Fruit fly (Drosophila melanogaster) whole organism, embryonic: Measurements from ENCODE around the gene CG9286.
A peak's percentile ranks its signal among the peaks of the same experiment; 100 is the strongest.

ENCODE experiments used
- B-H1 ChIP-seq: fragments of 200-800 bp; sonication (Bioruptor generic); IDR thresholded peaks from 3 replicates; pipeline ENCODE4 v1.3.6; 2022; ENCODE audit warnings: missing biosample characterization, missing genetic modification characterization
- Blimp-1 ChIP-seq: fragments of 200-800 bp; sonication (Bioruptor generic); optimal IDR thresholded peaks from 3 replicates; lab custom pipeline; 2018; ENCODE audit warnings: missing biosample characterization, missing genetic modification characterization, mild to moderate bottlenecking, moderate library complexity, missing genetic modification reagents
- C15 ChIP-seq: fragments of 200-800 bp; sonication (Bioruptor generic); IDR thresholded peaks from 3 replicates; pipeline ENCODE4 v1.3.6; 2022; ENCODE audit warnings: missing biosample characterization, missing genetic modification characterization
- CG10147 ChIP-seq: fragments of 200-800 bp; sonication (Bioruptor generic); optimal IDR thresholded peaks from 2 replicates; lab custom pipeline; 2019; ENCODE audit warnings: missing biosample characterization, mild to moderate bottlenecking, missing genetic modification characterization, moderate library complexity
- CG10431 ChIP-seq: fragments of 200-800 bp; sonication (Bioruptor generic); optimal IDR thresholded peaks from 3 replicates; lab custom pipeline; 2018; ENCODE audit warnings: missing biosample characterization, mild to moderate bottlenecking, missing genetic modification characterization
- CG11398 ChIP-seq: fragments of 200-800 bp; sonication (Bioruptor generic); optimal IDR thresholded peaks from 2 replicates; lab custom pipeline; 2016; ENCODE audit warnings: missing biosample characterization, missing genetic modification characterization
- CG12236 ChIP-seq: fragments of 200-800 bp; sonication (Bioruptor generic); optimal IDR thresholded peaks from 2 replicates; lab custom pipeline; 2016; ENCODE audit warnings: missing biosample characterization, missing genetic modification characterization
- CG12942 ChIP-seq: fragments of 200-800 bp; sonication (Bioruptor generic); optimal IDR thresholded peaks from 3 replicates; lab custom pipeline; 2016; ENCODE audit warnings: missing biosample characterization, missing genetic modification characterization
- CG13123 ChIP-seq: fragments of 200-800 bp; sonication (Bioruptor generic); optimal IDR thresholded peaks from 2 replicates; lab custom pipeline; 2016; ENCODE audit warnings: missing biosample characterization, missing genetic modification characterization
- CG15269 ChIP-seq: fragments of 200-800 bp; sonication (Bioruptor generic); optimal IDR thresholded peaks from 2 replicates; lab custom pipeline; 2018; ENCODE audit warnings: missing biosample characterization, mild to moderate bottlenecking, missing genetic modification characterization, moderate library complexity
- CG1647 ChIP-seq: fragments of 200-800 bp; sonication (Bioruptor generic); optimal IDR thresholded peaks from 3 replicates; lab custom pipeline; 2016; ENCODE audit warnings: missing biosample characterization, missing genetic modification characterization
- CG17328 ChIP-seq: fragments of 200-800 bp; sonication (Bioruptor generic); IDR thresholded peaks from 2 replicates; pipeline ENCODE4 v1.3.6; 2022; ENCODE audit warnings: missing biosample characterization, missing genetic modification characterization
- CG17802 ChIP-seq: fragments of 200-800 bp; sonication (Bioruptor generic); optimal IDR thresholded peaks from 2 replicates; lab custom pipeline; 2018; ENCODE audit warnings: missing biosample characterization, mild to moderate bottlenecking, missing genetic modification characterization, moderate library complexity
- CG32772 ChIP-seq: fragments of 200-800 bp; sonication (Bioruptor generic); IDR thresholded peaks from 2 replicates; pipeline ENCODE4 v1.3.6; 2022; ENCODE audit warnings: missing biosample characterization, missing genetic modification characterization
- CG33557 ChIP-seq: fragments of 200-800 bp; sonication (Bioruptor generic); optimal IDR thresholded peaks from 2 replicates; lab custom pipeline; 2019; ENCODE audit warnings: missing biosample characterization, mild to moderate bottlenecking, missing genetic modification characterization, moderate library complexity
- CG6654 ChIP-seq: fragments of 200-800 bp; sonication (Bioruptor generic); optimal IDR thresholded peaks from 2 replicates; lab custom pipeline; 2017; ENCODE audit warnings: missing biosample characterization, mild to moderate bottlenecking, missing genetic modification characterization
- CG7928 ChIP-seq: fragments of 200-800 bp; sonication (Bioruptor generic); optimal IDR thresholded peaks from 2 replicates; lab custom pipeline; 2017; ENCODE audit warnings: missing biosample characterization, mild to moderate bottlenecking, missing genetic modification characterization
- Deaf1 ChIP-seq: fragments of 200-800 bp; optimal IDR thresholded peaks from 3 replicates; lab custom pipeline; 2019; ENCODE audit warnings: missing biosample characterization, mild to moderate bottlenecking, missing genetic modification characterization, moderate library complexity
- Dip3 ChIP-seq: fragments of 200-800 bp; sonication (Bioruptor generic); optimal IDR thresholded peaks from 3 replicates; lab custom pipeline; 2016; ENCODE audit warnings: missing biosample characterization, missing genetic modification characterization
- E2f2 ChIP-seq: fragments of 200-800 bp; sonication (Bioruptor generic); IDR thresholded peaks from 2 replicates; pipeline ENCODE4 v1.3.6; 2022; ENCODE audit warnings: missing biosample characterization, missing genetic modification characterization
- HLH3B ChIP-seq: fragments of 200-800 bp; sonication (Bioruptor generic); IDR thresholded peaks from 2 replicates; pipeline ENCODE4 v1.3.6; 2022; ENCODE audit warnings: missing biosample characterization, missing genetic modification characterization
- HmgD ChIP-seq: fragments of 200-800 bp; sonication (Bioruptor generic); optimal IDR thresholded peaks from 3 replicates; lab custom pipeline; 2016; ENCODE audit warnings: missing biosample characterization, missing genetic modification characterization
- Jarid2 ChIP-seq: fragments of 200-800 bp; sonication (Bioruptor generic); optimal IDR thresholded peaks from 3 replicates; lab custom pipeline; 2017; ENCODE audit warnings: mild to moderate bottlenecking, missing biosample characterization, missing genetic modification reagents, missing genetic modification characterization
- Lim3 ChIP-seq: fragments of 200-800 bp; sonication (Bioruptor generic); IDR thresholded peaks from 2 replicates; pipeline ENCODE4 v1.3.6; 2022; ENCODE audit warnings: missing biosample characterization, missing genetic modification characterization
- Med ChIP-seq: fragments of 200-800 bp; sonication (Bioruptor generic); peaks from one replicate; lab custom pipeline; 2016; ENCODE audit warnings: missing biosample characterization, missing genetic modification characterization, mild to moderate bottlenecking, inconsistent platforms, moderate library complexity
- Nf-YA ChIP-seq: fragments of 200-800 bp; sonication (Bioruptor generic); IDR thresholded peaks from 2 replicates; pipeline ENCODE4 v1.3.6; 2022; ENCODE audit warnings: missing biosample characterization, missing genetic modification characterization
- Usf ChIP-seq: fragments of 200-800 bp; sonication (Bioruptor generic); optimal IDR thresholded peaks from 2 replicates; lab custom pipeline; 2017; ENCODE audit warnings: missing genotype, missing biosample characterization, missing genetic modification characterization
- Xrp1 ChIP-seq: fragments of 200-800 bp; sonication (Bioruptor generic); IDR thresholded peaks from 2 replicates; pipeline ENCODE4 v1.3.6; 2022; ENCODE audit warnings: missing biosample characterization, missing genetic modification characterization
- ab ChIP-seq: fragments of 200-800 bp; sonication (Bioruptor generic); optimal IDR thresholded peaks from 2 replicates; lab custom pipeline; 2016; ENCODE audit warnings: missing biosample characterization, missing genetic modification characterization
- ci ChIP-seq: fragments of 200-800 bp; sonication (Bioruptor generic); IDR thresholded peaks from 3 replicates; pipeline ENCODE4 v1.3.6; 2022; ENCODE audit warnings: missing biosample characterization, missing genetic modification characterization
- fd102C ChIP-seq: fragments of 200-800 bp; sonication (Bioruptor generic); optimal IDR thresholded peaks from 2 replicates; lab custom pipeline; 2018; ENCODE audit warnings: missing biosample characterization, mild to moderate bottlenecking, missing genetic modification characterization, moderate library complexity
- gro ChIP-seq: fragments of 200-800 bp; sonication (Bioruptor generic); optimal IDR thresholded peaks from 2 replicates; lab custom pipeline; 2016; ENCODE audit warnings: missing biosample characterization, missing genetic modification characterization
- inv ChIP-seq: fragments of 200-800 bp; sonication (Bioruptor generic); IDR thresholded peaks from 2 replicates; pipeline ENCODE4 v1.3.6; 2022; ENCODE audit warnings: missing biosample characterization, missing genetic modification characterization; ENCODE audit not compliant: partially characterized antibody
- kah ChIP-seq: fragments of 200-800 bp; sonication (Bioruptor generic); optimal IDR thresholded peaks from 2 replicates; lab custom pipeline; 2018; ENCODE audit warnings: missing biosample characterization, mild to moderate bottlenecking, missing genetic modification characterization
- knrl ChIP-seq: fragments of 200-800 bp; sonication (Bioruptor generic); IDR thresholded peaks from 3 replicates; pipeline ENCODE4 v1.3.6; 2022; ENCODE audit warnings: missing biosample characterization, missing genetic modification characterization; ENCODE audit not compliant: partially characterized antibody
- lilli ChIP-seq: fragments of 200-800 bp; sonication (Bioruptor generic); optimal IDR thresholded peaks from 3 replicates; lab custom pipeline; 2016; ENCODE audit warnings: missing biosample characterization, missing genetic modification characterization
- mam ChIP-seq: fragments of 200-800 bp; sonication (Bioruptor generic); optimal IDR thresholded peaks from 3 replicates; lab custom pipeline; 2016; ENCODE audit warnings: missing biosample characterization, missing genetic modification characterization
- mld ChIP-seq: fragments of 200-800 bp; sonication (Bioruptor generic); IDR thresholded peaks from 3 replicates; pipeline ENCODE4 v1.3.6; 2022; ENCODE audit warnings: missing biosample characterization, missing genetic modification characterization; ENCODE audit not compliant: partially characterized antibody
- nom ChIP-seq: fragments of 200-800 bp; sonication (Bioruptor generic); optimal IDR thresholded peaks from 2 replicates; lab custom pipeline; 2017; ENCODE audit warnings: missing biosample characterization, missing genetic modification characterization, mild to moderate bottlenecking, moderate library complexity, missing genetic modification reagents
- pb ChIP-seq: fragments of 200-800 bp; sonication (Bioruptor generic); optimal IDR thresholded peaks from 3 replicates; lab custom pipeline; 2016; ENCODE audit warnings: missing biosample characterization, missing genetic modification characterization
- phol ChIP-seq: fragments of 200-800 bp; sonication (Bioruptor generic); optimal IDR thresholded peaks from 3 replicates; lab custom pipeline; 2018; ENCODE audit warnings: missing biosample characterization, mild to moderate bottlenecking, missing genetic modification characterization, moderate library complexity
- ranshi ChIP-seq: fragments of 200-800 bp; sonication (Bioruptor generic); IDR thresholded peaks from 2 replicates; pipeline ENCODE4 v1.3.6; 2022; ENCODE audit warnings: missing biosample characterization, missing genetic modification characterization
- row ChIP-seq: fragments of 200-800 bp; sonication (Bioruptor generic); IDR thresholded peaks from 3 replicates; pipeline ENCODE4 v1.3.6; 2022; ENCODE audit warnings: missing biosample characterization, missing genetic modification characterization
- sc ChIP-seq, 3 experiments: fragments of >200 bp in 2 of 3; fragments of 200-800 bp in 1 of 3; sonication (Bioruptor generic) in 1 of 3; optimal IDR thresholded peaks; 2 replicates in 2 of 3; 3 replicates in 1 of 3; lab custom pipeline; 2017; ENCODE audit warnings: mild to moderate bottlenecking in 1 of 3, missing biosample characterization in 1 of 3, missing genetic modification characterization in 1 of 3, missing genetic modification reagents in 1 of 3
- scrt ChIP-seq: fragments of 200-800 bp; sonication (Bioruptor generic); optimal IDR thresholded peaks from 2 replicates; lab custom pipeline; 2018; ENCODE audit warnings: missing biosample characterization, mild to moderate bottlenecking, missing genetic modification characterization, moderate library complexity
- sisA ChIP-seq: fragments of 200-800 bp; sonication (Bioruptor generic); IDR thresholded peaks from 2 replicates; pipeline ENCODE4 v1.3.6; 2022; ENCODE audit warnings: missing biosample characterization, missing genetic modification characterization
- tgo ChIP-seq: fragments of 200-800 bp; sonication (Bioruptor generic); IDR thresholded peaks from 3 replicates; pipeline ENCODE4 v1.3.6; 2022; ENCODE audit warnings: missing biosample characterization, missing genetic modification characterization
- tll ChIP-seq, 2 experiments: fragments of 200-800 bp in 1 of 2; fragments of >200 bp in 1 of 2; sonication (Bioruptor generic) in 1 of 2; optimal IDR thresholded peaks; 2 replicates each; lab custom pipeline; 2017 to 2019; ENCODE audit warnings: missing biosample characterization in 2 of 2, missing genetic modification characterization in 2 of 2, mild to moderate bottlenecking in 1 of 2, moderate library complexity in 1 of 2
- tna ChIP-seq: fragments of 200-800 bp; sonication (Bioruptor generic); IDR thresholded peaks from 2 replicates; pipeline ENCODE4 v1.3.6; 2022; ENCODE audit warnings: missing biosample characterization, missing genetic modification characterization; ENCODE audit not compliant: partially characterized antibody
- vfl ChIP-seq: fragments of 200-800 bp; sonication (Bioruptor generic); optimal IDR thresholded peaks from 2 replicates; lab custom pipeline; 2016; ENCODE audit warnings: missing biosample characterization, missing genetic modification characterization

The CG9286 gene

dm6 chr3R:13800430-13800848 lies 19.7 kb downstream of the CG9286 start (continued):
- TF ChIP-seq mam (GFP tag; lab: Kevin White, UChicago) (peak; percentile 60), CG15269 (tag; lab: Kevin White, UChicago) (peak; percentile 93), B-H1 (GFP tag; lab: Robert Waterston, UW) (peak; percentile 91), CG32772 (GFP tag; lab: Robert Waterston, UW) (peak; percentile 94), inv (GFP tag; lab: Robert Waterston, UW) (peak; percentile 23; the same call in 1 of the 2 replicates), mld (GFP tag; lab: Robert Waterston, UW) (no peak), Jarid2 (peak; percentile 67), vfl (GFP tag; lab: Kevin White, UChicago) (peak; percentile 65), lilli (GFP tag; lab: Kevin White, UChicago) (peak; percentile 79), nom (GFP tag; lab: Kevin White, UChicago) (peak; percentile 54), C15 (GFP tag; lab: Robert Waterston, UW) (peak; percentile 78; the same call in 2 of the 3 replicates), HLH3B (GFP tag; lab: Robert Waterston, UW) (peak; percentile 96), CG11398 (GFP tag; lab: Kevin White, UChicago) (no peak), CG7928 (GFP tag; lab: Kevin White, UChicago) (peak; percentile 41), sc (optimal IDR thresholded peaks at IDR 0.05; lab: Kevin White, UChicago) (no peak), sc (GFP tag; optimal IDR thresholded peaks at IDR 0.05; lab: Kevin White, UChicago) (peak; percentile 82), tna (GFP tag; lab: Robert Waterston, UW) (no peak), CG17802 (tag; lab: Kevin White, UChicago) (peak; percentile 28), Blimp-1 (GFP tag; lab: Kevin White, UChicago) (peak; percentile 88), CG13123 (GFP tag; lab: Kevin White, UChicago) (peak; percentile 72), knrl (GFP tag; lab: Robert Waterston, UW) (no peak), CG10431 (GFP tag; lab: Kevin White, UChicago) (peak; percentile 83), ci (GFP tag; lab: Robert Waterston, UW) (peak; percentile 98), CG1647 (GFP tag; lab: Kevin White, UChicago) (peak; percentile 18), ab (no peak), CG12236 (GFP tag; lab: Kevin White, UChicago) (no peak), row (GFP tag; lab: Robert Waterston, UW) (peak; percentile 96), CG12942 (GFP tag; lab: Kevin White, UChicago) (peak; percentile 74), Lim3 (GFP tag; lab: Robert Waterston, UW) (peak; percentile 78), CG33557 (peak; percentile 80), gro (GFP tag; lab: Kevin White, UChicago) (peak; percentile 37), HmgD (GFP tag; lab: Kevin White, UChicago) (no peak), sisA (GFP tag; lab: Robert Waterston, UW) (peak; percentile 90), CG10147 (GFP tag; lab: Kevin White, UChicago) (peak; percentile 92), CG17328 (GFP tag; lab: Robert Waterston, UW) (peak; percentile 94), ranshi (GFP tag; lab: Robert Waterston, UW) (peak; percentile 94), pb (no peak), Nf-YA (GFP tag; lab: Robert Waterston, UW) (peak; percentile 89), tll (GFP tag; optimal IDR thresholded peaks at IDR 0.05; lab: Kevin White, UChicago) (no peak), E2f2 (peak; percentile 81), Dip3 (GFP tag; lab: Kevin White, UChicago) (peak; percentile 42), kah (peak; percentile 76), phol (tag; lab: Kevin White, UChicago) (peak; percentile 87), fd102C (no peak), Med (GFP tag; lab: Kevin White, UChicago) (peak; percentile 93), Usf (peak; percentile 36), scrt (GFP tag; lab: Kevin White, UChicago) (peak; percentile 85), tgo (peak; percentile 93), Deaf1 (tag; lab: Kevin White, UChicago) (peak; percentile 32), Xrp1 (peak; percentile 97), CG6654 (peak; percentile 67)
